Fruit fly (Drosophila melanogaster): ENCODE measurements around the gene CG44194.

The CG44194 gene

DNA sequence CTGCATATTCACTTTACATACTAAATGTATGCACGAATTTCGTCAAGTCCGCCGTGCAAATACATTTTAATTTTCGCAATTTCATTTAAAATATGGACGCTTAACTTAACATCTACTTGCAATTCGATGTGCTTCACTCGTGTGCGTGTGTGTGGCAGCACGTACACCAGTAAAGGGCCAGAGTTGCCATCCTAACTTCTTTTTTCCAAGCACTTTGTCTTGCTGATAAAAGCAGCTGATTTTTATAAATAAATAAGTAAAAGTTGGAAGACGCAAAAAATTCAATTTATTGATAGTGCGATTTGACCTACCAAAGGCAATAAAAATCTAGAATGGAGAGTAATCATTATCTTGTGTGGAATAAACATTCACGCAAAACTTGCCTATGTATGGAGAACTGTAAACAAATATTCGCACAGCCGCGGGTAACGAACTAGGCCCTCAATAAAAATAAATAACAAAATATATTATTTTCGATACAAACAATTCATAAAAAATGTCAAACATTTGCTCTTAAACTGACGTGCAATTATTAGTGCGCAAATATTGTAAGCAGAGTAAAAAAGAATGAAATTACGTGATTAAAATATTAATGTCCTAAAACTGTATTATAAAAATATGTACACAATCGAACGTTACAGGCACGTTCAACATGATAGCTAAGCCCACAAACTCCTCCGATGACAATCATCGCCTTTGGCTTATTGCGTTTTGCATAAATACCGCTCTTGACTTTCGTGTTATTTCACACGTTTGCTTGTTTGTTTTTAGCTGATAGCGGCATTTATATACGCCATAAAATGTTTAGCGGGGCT lies 15.2 kb downstream of the CG44194 start (continued):
- TF ChIP-seq tna (GFP tag; IDR thresholded peaks at IDR 0.05; ENCODE audit: partially characterized antibody) (no peak), CG13775 (GFP tag; optimal IDR thresholded peaks at IDR 0.05) (peak; percentile 77), BEAF-32 (GFP tag; optimal IDR thresholded peaks at IDR 0.05) (no peak), ssp (GFP tag; IDR thresholded peaks at IDR 0.05) (peak; percentile 14; the same call in 1 of the 2 replicates), bbx (GFP tag; IDR thresholded peaks at IDR 0.05; ENCODE audit: partially characterized antibody) (0 out of 2 replicates have a peak, but pooled peaks have one; percentile 25), CG14014 (GFP tag; IDR thresholded peaks at IDR 0.05) (peak; percentile 58), Adf1 (GFP tag; IDR thresholded peaks at IDR 0.05) (no peak), Awh (GFP tag; IDR thresholded peaks at IDR 0.05) (peak; percentile 64; the same call in 1 of the 2 replicates), vvl (GFP tag; IDR thresholded peaks at IDR 0.05) (peak; percentile 37), Vsx1 (GFP tag; optimal IDR thresholded peaks at IDR 0.05) (peak; percentile 64), Poxn (GFP tag; IDR thresholded peaks at IDR 0.05) (0 out of 2 replicates have a peak, but pooled peaks have one; percentile 6), CG34376 (GFP tag; optimal IDR thresholded peaks at IDR 0.05) (peak; percentile 86), pan (optimal IDR thresholded peaks at IDR 0.05) (no peak), pan (GFP tag; optimal IDR thresholded peaks at IDR 0.05 in 1 of 2, IDR thresholded peaks at IDR 0.05 in 1 of 2) (peak in 1 of 2 experiments; percentile 64), prd (optimal IDR thresholded peaks at IDR 0.05) (no peak), prd (GFP tag; IDR thresholded peaks at IDR 0.05) (peak; percentile 63), phol (tag; optimal IDR thresholded peaks at IDR 0.05) (peak; percentile 71), cad (GFP tag; optimal IDR thresholded peaks at IDR 0.05) (no peak), HHEX (GFP tag; optimal IDR thresholded peaks at IDR 0.05) (peak; percentile 71), CG4820 (GFP tag; optimal IDR thresholded peaks at IDR 0.05) (peak; percentile 33), CG4282 (GFP tag; optimal IDR thresholded peaks at IDR 0.05) (no peak), knrl (GFP tag; IDR thresholded peaks at IDR 0.05; ENCODE audit: partially characterized antibody) (no peak), trem (tag; optimal IDR thresholded peaks at IDR 0.05) (peak; percentile 14), CG17385 (GFP tag; optimal IDR thresholded peaks at IDR 0.05) (peak; percentile 80), CG31388 (GFP tag; optimal IDR thresholded peaks at IDR 0.05) (no peak), p53 (GFP tag; optimal IDR thresholded peaks at IDR 0.05) (no peak), HLH3B (GFP tag; IDR thresholded peaks at IDR 0.05) (peak; percentile 50), zen2 (GFP tag; IDR thresholded peaks at IDR 0.05; ENCODE audit: partially characterized antibody) (no peak), PHDP (tag; optimal IDR thresholded peaks at IDR 0.05) (peak; percentile 83), mld (GFP tag; IDR thresholded peaks at IDR 0.05; ENCODE audit: partially characterized antibody) (no peak), caup (GFP tag; optimal IDR thresholded peaks at IDR 0.05; ENCODE audit: severe bottlenecking) (peak; percentile 78), CG1647 (GFP tag; optimal IDR thresholded peaks at IDR 0.05) (no peak), zf30C (GFP tag; optimal IDR thresholded peaks at IDR 0.05) (no peak), Hmr (GFP tag; optimal IDR thresholded peaks at IDR 0.05) (peak; percentile 84), CG12104 (GFP tag; optimal IDR thresholded peaks at IDR 0.05) (peak; percentile 41), CG15011 (GFP tag; optimal IDR thresholded peaks at IDR 0.05) (peak; percentile 47), CG12744 (GFP tag; optimal IDR thresholded peaks at IDR 0.05) (no peak), CG4854 (GFP tag; optimal IDR thresholded peaks at IDR 0.05) (no peak), CG4328 (GFP tag; optimal IDR thresholded peaks at IDR 0.05) (peak; percentile 58), CG7987 (GFP tag; optimal IDR thresholded peaks at IDR 0.05) (no peak), Mes4 (GFP tag; optimal IDR thresholded peaks at IDR 0.05) (no peak), eve (GFP tag; optimal IDR thresholded peaks at IDR 0.05) (no peak), Lpt (GFP tag; optimal IDR thresholded peaks at IDR 0.05) (no peak), sd (tag; optimal IDR thresholded peaks at IDR 0.05) (peak; percentile 91), pita (GFP tag; optimal IDR thresholded peaks at IDR 0.05) (no peak), CG3847 (GFP tag; IDR thresholded peaks at IDR 0.05) (peak; percentile 63), CG1602 (GFP tag; optimal IDR thresholded peaks at IDR 0.05) (peak; percentile 44), CG4424 (GFP tag; optimal IDR thresholded peaks at IDR 0.05) (peak; percentile 34), CG14965 (GFP tag; optimal IDR thresholded peaks at IDR 0.05; ENCODE audit: borderline replicate concordance) (no peak)

Data from whole organism, embryonic.